Worm (Caenorhabditis elegans) whole organism, young adult: ENCODE data around the gene gid-2.

Experiments
- B0035.1 ChIP-seq: sonication (generic microtip); optimal IDR thresholded peaks from 2 replicates; lab custom pipeline; 2016; ENCODE audit warnings: missing genetic modification characterization, mild to moderate bottlenecking, missing compliant biosample characterization, missing genotype, missing genetic modification reagents
- F55B11.4 ChIP-seq: sonication (generic microtip); optimal IDR thresholded peaks from 2 replicates; lab custom pipeline; 2016; ENCODE audit warnings: missing compliant biosample characterization, missing genetic modification characterization, borderline replicate concordance; ENCODE audit not compliant: insufficient read depth
- T26A5.8 ChIP-seq: sonication (generic microtip); optimal IDR thresholded peaks from 2 replicates; lab custom pipeline; 2016; ENCODE audit warnings: missing genetic modification characterization, missing compliant biosample characterization
- Y53F4B.3 ChIP-seq: fragments of 200-800 bp; sonication (Bioruptor generic); IDR thresholded peaks from 2 replicates; pipeline ENCODE4 v1.3.6; 2022; ENCODE audit warnings: missing genetic modification reagents, missing genetic modification characterization, missing compliant biosample characterization
- Y53G8AR.9 ChIP-seq: fragments of 200-800 bp; sonication (Bioruptor generic); conservative IDR thresholded peaks from 2 replicates; pipeline ENCODE4 v1.3.6; 2022; ENCODE audit warnings: missing genetic modification reagents, missing genetic modification characterization, missing compliant biosample characterization
- Y67H2A.10 ChIP-seq: fragments of 200-800 bp; sonication (Bioruptor generic); conservative IDR thresholded peaks from 2 replicates; pipeline ENCODE4 v1.3.6; 2022; ENCODE audit warnings: missing genetic modification reagents, missing genetic modification characterization, missing compliant biosample characterization
- Y95B8A.8 ChIP-seq: fragments of 200-800 bp; sonication (Bioruptor generic); IDR thresholded peaks from 2 replicates; pipeline ENCODE4 v1.3.6; 2022; ENCODE audit warnings: missing genetic modification reagents, missing genetic modification characterization, missing compliant biosample characterization
- aptf-3 ChIP-seq: fragments of 200-800 bp; sonication (Bioruptor generic); IDR thresholded peaks from 2 replicates; pipeline ENCODE4 v1.3.6; 2022; ENCODE audit warnings: missing genetic modification characterization, missing compliant biosample characterization
- attf-5 ChIP-seq: fragments of 200-800 bp; sonication (Bioruptor generic); optimal IDR thresholded peaks from 2 replicates; lab custom pipeline; 2018; ENCODE audit warnings: mild to moderate bottlenecking, missing genetic modification characterization, missing compliant biosample characterization
- attf-6 ChIP-seq: fragments of 200-800 bp; sonication (Bioruptor generic); IDR thresholded peaks from 2 replicates; pipeline ENCODE4 v1.3.6; 2022; ENCODE audit warnings: missing genetic modification reagents, missing genetic modification characterization, missing compliant biosample characterization
- cebp-1 ChIP-seq, 2 experiments: fragments of 200-800 bp in 1 of 2; sonication (Bioruptor generic) in 1 of 2; sonication (generic microtip) in 1 of 2; IDR thresholded peaks in 1 of 2; optimal IDR thresholded peaks in 1 of 2; 2 replicates each; pipeline versions ENCODE4 v1.3.6 to Lab custom; 2017 to 2022; ENCODE audit warnings: missing compliant biosample characterization in 2 of 2, missing genetic modification characterization in 2 of 2, mild to moderate bottlenecking in 1 of 2, missing genetic modification reagents in 1 of 2, moderate library complexity in 1 of 2
- ceh-100 ChIP-seq: fragments of 200-800 bp; sonication (Bioruptor generic); IDR thresholded peaks from 2 replicates; pipeline ENCODE4 v1.3.6; 2022; ENCODE audit warnings: missing genetic modification reagents, missing genetic modification characterization, missing compliant biosample characterization
- ceh-91 ChIP-seq: fragments of 200-800 bp; sonication (Bioruptor generic); IDR thresholded peaks from 2 replicates; pipeline ENCODE4 v1.3.6; 2022; ENCODE audit warnings: missing genetic modification reagents, missing genetic modification characterization, missing compliant biosample characterization
- die-1 ChIP-seq: sonication (generic microtip); optimal IDR thresholded peaks from 2 replicates; lab custom pipeline; 2016; ENCODE audit warnings: missing genotype, mild to moderate bottlenecking, missing genetic modification characterization, missing compliant biosample characterization
- egl-18 ChIP-seq: fragments of 200-800 bp; sonication (Bioruptor generic); IDR thresholded peaks from 2 replicates; pipeline ENCODE4 v1.3.6; 2022; ENCODE audit warnings: missing genetic modification reagents, missing genetic modification characterization, missing compliant biosample characterization
- egl-44 ChIP-seq: fragments of 200-800 bp; sonication (Bioruptor generic); IDR thresholded peaks from 2 replicates; pipeline ENCODE4 v1.3.6; 2022; ENCODE audit warnings: missing genetic modification reagents, missing genetic modification characterization, missing compliant biosample characterization
- ekl-4 ChIP-seq: fragments of 200-800 bp; sonication (Bioruptor generic); IDR thresholded peaks from 2 replicates; pipeline ENCODE4 v1.3.6; 2022; ENCODE audit warnings: missing genetic modification reagents, missing genetic modification characterization, missing compliant biosample characterization
- hlh-12 ChIP-seq: sonication (generic microtip); optimal IDR thresholded peaks from 2 replicates; lab custom pipeline; 2016; ENCODE audit warnings: missing genetic modification characterization, missing compliant biosample characterization
- lin-54 ChIP-seq: fragments of 200-800 bp; sonication (Bioruptor generic); optimal IDR thresholded peaks from 2 replicates; lab custom pipeline; 2018; ENCODE audit warnings: mild to moderate bottlenecking, missing genetic modification characterization, missing compliant biosample characterization
- mxl-1 ChIP-seq: sonication (generic microtip); optimal IDR thresholded peaks from 2 replicates; lab custom pipeline; 2016; ENCODE audit warnings: missing genetic modification characterization, missing compliant biosample characterization
- nhr-120 ChIP-seq: fragments of 200-800 bp; sonication (Bioruptor generic); IDR thresholded peaks from 2 replicates; pipeline ENCODE4 v1.3.6; 2022; ENCODE audit warnings: missing genetic modification characterization, missing compliant biosample characterization
- nhr-80 ChIP-seq: sonication (generic microtip); optimal IDR thresholded peaks from 2 replicates; lab custom pipeline; 2016; ENCODE audit warnings: missing genetic modification characterization, missing compliant biosample characterization
- pha-4 ChIP-seq: fragments of 150-350 bp; sonication (generic microtip); optimal IDR thresholded peaks from 2 replicates; lab custom pipeline; 2014; ENCODE audit warnings: missing biosample characterization, missing genetic modification reagents, missing genetic modification characterization
- rcor-1 ChIP-seq: fragments of 200-800 bp; sonication (Bioruptor generic); IDR thresholded peaks from 2 replicates; pipeline ENCODE4 v1.3.6; 2022; ENCODE audit warnings: missing genetic modification reagents, missing genetic modification characterization, missing compliant biosample characterization
- repo-1 ChIP-seq: sonication (generic microtip); optimal IDR thresholded peaks from 2 replicates; lab custom pipeline; 2017; ENCODE audit warnings: mild to moderate bottlenecking, missing genetic modification characterization, missing compliant biosample characterization
- snpc-3.4 ChIP-seq: sonication (generic microtip); optimal IDR thresholded peaks from 2 replicates; lab custom pipeline; 2017; ENCODE audit warnings: missing genetic modification characterization, mild to moderate bottlenecking, missing compliant biosample characterization, antibody characterized with exemption, moderate library complexity, missing genotype, missing genetic modification reagents
- somi-1 ChIP-seq: fragments of 200-800 bp; sonication (Bioruptor generic); optimal IDR thresholded peaks from 2 replicates; lab custom pipeline; 2018; ENCODE audit warnings: mild to moderate bottlenecking, missing genetic modification characterization, missing compliant biosample characterization
- tbx-9 ChIP-seq: sonication (generic microtip); optimal IDR thresholded peaks from 2 replicates; lab custom pipeline; 2016; ENCODE audit warnings: borderline replicate concordance, missing genetic modification characterization, inconsistent platforms, missing compliant biosample characterization
- ztf-22 ChIP-seq: fragments of 200-800 bp; sonication (Bioruptor generic); optimal IDR thresholded peaks from 2 replicates; lab custom pipeline; 2018; ENCODE audit warnings: mild to moderate bottlenecking, missing genetic modification characterization, moderate library complexity, missing compliant biosample characterization

Gene gid-2

DNA sequence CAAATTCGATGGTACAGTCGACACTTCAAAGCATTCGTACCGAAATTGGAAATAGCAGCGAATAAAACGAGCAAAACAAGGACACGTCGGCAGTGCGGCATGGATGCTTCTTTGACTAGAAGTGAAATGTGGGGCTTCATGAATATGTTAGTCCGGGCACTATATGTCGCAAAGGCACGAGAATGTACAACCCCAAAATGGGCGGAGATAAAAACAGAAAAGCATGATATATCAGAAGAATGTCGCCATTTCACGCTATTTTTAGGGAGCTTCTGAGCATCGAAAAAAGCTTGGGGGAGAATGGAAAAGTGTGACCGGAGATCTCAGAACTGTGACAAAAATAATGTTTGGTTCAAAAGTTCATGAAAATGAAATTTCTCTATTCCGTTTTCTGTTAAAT is 4.5 kb upstream of the gid-2 start, which contains the start of gene T07D1.3:
TSS of gene T07D1.3 (minus strand) at position 101 of the 400 bp plus-strand sequence.
- no peak for TF ChIP-seq ekl-4 (GFP tag; lab: Robert Waterston, UW)

DNA sequence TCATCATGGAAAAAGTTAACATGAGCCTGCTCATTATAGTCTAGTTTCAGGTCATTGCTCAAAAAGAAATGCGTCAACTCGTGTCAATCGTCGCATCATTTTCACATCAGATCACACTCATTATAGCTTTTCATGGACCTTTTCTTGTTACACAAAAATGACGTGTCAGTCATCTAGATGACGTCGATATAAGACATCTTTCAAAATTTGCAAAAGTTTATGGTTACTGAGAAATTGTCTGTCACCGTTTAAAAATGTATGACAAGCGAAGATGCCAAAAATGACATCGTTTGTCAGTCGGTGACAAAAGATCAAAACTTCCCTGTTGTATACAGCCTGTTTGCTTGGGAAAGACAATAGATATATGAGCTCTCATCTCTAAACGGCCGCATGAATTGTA is 2.4 kb upstream of the gid-2 start:
- TF ChIP-seq T26A5.8 (tag; lab: Kevin White, UChicago) (no peak), egl-18 (GFP tag; lab: Robert Waterston, UW) (no peak), die-1 (no peak), attf-5 (no peak), Y95B8A.8 (GFP tag; lab: Robert Waterston, UW) (no peak), F55B11.4 (no peak), egl-44 (GFP tag; lab: Robert Waterston, UW) (no peak), lin-54 (no peak), somi-1 (GFP tag; lab: Kevin White, UChicago) (no peak), rcor-1 (no peak), mxl-1 (tag; lab: Kevin White, UChicago) (no peak), repo-1 (tag; lab: Kevin White, UChicago) (no peak)

DNA sequence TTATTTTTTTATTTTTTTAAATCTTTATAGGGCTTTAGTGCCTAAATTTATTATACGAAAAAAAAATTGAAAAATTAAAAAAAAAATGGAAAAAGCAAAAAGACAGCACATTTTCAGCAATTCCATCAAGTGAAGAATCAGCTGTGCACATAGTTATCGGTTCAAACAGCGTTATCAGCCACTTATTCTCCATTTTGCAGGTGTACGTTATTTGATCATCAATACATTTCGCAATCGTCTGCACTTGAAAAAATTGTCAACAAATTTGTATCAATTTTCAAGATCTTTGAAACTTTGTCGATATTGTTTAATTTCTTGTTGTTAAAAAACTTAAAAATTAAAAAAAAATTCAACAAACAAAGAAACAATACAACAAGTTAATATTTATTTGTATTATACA is 971 bp upstream of the gid-2 start:
- TF ChIP-seq Y53G8AR.9 (GFP tag; lab: Robert Waterston, UW) (no peak), nhr-80 (tag; lab: Kevin White, UChicago) (peak; percentile 67), cebp-1 (GFP tag; IDR thresholded peaks at IDR 0.05; lab: Robert Waterston, UW) (peak; percentile 92), cebp-1 (tag; optimal IDR thresholded peaks at IDR 0.05; lab: Kevin White, UChicago) (peak; percentile 95), pha-4 (tag; lab: Kevin White, UChicago) (peak; percentile 44), B0035.1 (no peak)

DNA sequence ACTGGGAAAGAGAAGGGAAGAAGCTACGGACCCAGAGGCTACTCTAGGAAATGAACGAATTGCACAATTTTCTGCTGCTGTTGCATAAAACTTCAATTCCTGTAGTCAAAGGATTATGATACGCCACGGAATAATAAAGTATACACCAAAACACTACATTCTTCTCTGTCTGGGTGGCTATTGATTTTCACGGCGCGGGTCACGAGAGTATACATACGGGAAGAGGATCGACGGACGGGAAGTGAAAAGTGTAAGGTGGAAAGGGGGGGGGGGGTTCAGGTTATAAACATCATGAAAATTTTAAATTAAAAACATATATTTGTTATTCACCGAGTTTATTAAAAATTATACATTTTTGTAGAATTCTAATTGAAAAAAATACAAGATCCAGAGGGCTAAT is 552 bp upstream of the gid-2 start:
- TF ChIP-seq aptf-3 (GFP tag; lab: Robert Waterston, UW) (no peak), Y53F4B.3 (GFP tag; lab: Robert Waterston, UW) (no peak), hlh-12 (tag; lab: Kevin White, UChicago) (no peak), tbx-9 (tag; lab: Kevin White, UChicago) (no peak), attf-6 (GFP tag; lab: Robert Waterston, UW) (no peak), ztf-22 (GFP tag; lab: Kevin White, UChicago) (no peak)

DNA sequence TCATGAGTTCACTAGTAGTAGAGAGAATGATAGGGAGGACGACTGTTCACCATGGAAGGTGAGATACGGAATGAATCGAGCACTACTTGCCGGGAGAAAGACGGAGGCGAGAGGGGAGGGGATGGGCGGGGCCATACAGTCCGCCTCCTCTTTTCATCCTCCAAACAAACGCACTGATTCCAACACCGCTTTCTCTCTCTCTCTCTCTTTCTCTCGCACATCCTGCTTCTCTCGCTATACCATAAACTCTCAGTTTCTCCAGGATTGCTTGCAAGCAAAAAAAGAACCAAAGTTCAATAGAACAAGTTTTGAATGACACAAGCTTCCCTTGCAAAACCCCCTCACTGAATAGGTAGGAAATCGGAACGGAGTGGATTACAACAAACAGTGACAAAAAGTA is 3.4 kb downstream of the gid-2 start:
- TF ChIP-seq snpc-3.4 (tag; lab: Kevin White, UChicago) (no peak), nhr-80 (tag; lab: Kevin White, UChicago) (peak; percentile 63)

DNA sequence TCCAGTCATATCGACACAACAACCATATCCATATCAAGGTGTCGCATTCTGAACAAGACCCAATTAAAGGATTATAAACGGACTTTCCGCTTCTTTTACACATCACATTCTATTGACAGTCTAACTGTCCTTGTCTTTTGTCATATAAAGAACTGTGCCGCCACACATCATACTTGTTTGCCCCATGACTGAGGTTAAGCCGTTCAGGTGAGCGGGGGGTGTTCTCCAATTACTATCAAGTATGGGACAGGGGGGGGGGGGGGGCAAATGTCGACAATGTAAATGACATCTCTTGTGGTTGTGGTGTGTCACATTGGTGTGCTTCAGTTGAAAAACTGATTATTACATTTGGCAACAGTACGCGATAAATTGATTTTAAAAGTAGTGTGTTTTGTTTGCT is 5.0 kb downstream of the gid-2 start:
- TF ChIP-seq Y67H2A.10 (GFP tag; lab: Robert Waterston, UW), result no peak
- no peak for TF ChIP-seq ceh-100
- no peak for TF ChIP-seq cebp-1 (GFP tag; IDR thresholded peaks at IDR 0.05; lab: Robert Waterston, UW)
- peak; percentile 22 for TF ChIP-seq cebp-1 (tag; optimal IDR thresholded peaks at IDR 0.05; lab: Kevin White, UChicago)
- TF ChIP-seq nhr-120, result no peak
- TF ChIP-seq B0035.1, result no peak
- no peak for TF ChIP-seq ceh-91 (GFP tag; lab: Robert Waterston, UW)
- no peak for TF ChIP-seq rcor-1
- TF ChIP-seq, all 124 proteins: peak for 1
